Worm (Caenorhabditis elegans): ENCODE results near the gene sre-37.

DNA sequence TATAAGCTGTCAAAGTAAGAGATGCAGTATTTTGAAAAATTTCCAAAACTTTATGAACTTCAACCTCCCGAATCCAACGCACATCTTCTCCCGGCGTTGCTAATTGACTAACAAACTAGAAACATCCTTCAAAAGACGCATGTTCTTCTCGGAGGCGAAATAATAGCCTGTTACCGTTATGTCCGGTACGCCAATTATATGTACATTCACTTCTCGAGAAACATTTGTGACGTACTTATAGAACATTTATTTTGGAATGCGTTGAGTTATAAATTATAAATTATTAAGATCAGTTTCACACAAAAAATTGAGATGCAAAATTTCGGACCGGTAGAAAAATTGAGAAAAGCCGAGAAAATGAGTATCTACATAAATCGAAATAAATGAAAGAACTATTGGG, 31.3 kb downstream of the sre-37 start, which contains the start of gene T21B4.3:
- TF ChIP-seq T22C8.4 (GFP tag; IDR thresholded peaks at IDR 0.05) (no peak), flt-1 (GFP tag; IDR thresholded peaks at IDR 0.05) (no peak), ref-1 (GFP tag; conservative IDR thresholded peaks at IDR 0.05) (no peak), ztf-29 (GFP tag; IDR thresholded peaks at IDR 0.05) (no peak), tab-1 (GFP tag; IDR thresholded peaks at IDR 0.05) (no peak), ztf-23 (GFP tag; IDR thresholded peaks at IDR 0.05) (no peak), med-1 (GFP tag; optimal IDR thresholded peaks at IDR 0.05; ENCODE audit: insufficient read depth) (no peak), cog-1 (tag; optimal IDR thresholded peaks at IDR 0.05) (no peak)

Data from whole organism, midembryonic.